Fruit fly (Drosophila melanogaster) whole organism, embryonic: ENCODE data around the gene CG4456.

ENCODE experiments used
- Adf1 ChIP-seq: fragments of 200-800 bp; sonication (Bioruptor generic); IDR thresholded peaks from 2 replicates; pipeline ENCODE4 v1.3.6; 2022; ENCODE audit warnings: missing biosample characterization, missing genetic modification characterization
- Antp ChIP-seq: fragments of 200-800 bp; sonication (Bioruptor generic); optimal IDR thresholded peaks from 3 replicates; lab custom pipeline; 2016; ENCODE audit warnings: missing biosample characterization, missing genetic modification characterization
- Bgb ChIP-seq: fragments of 200-800 bp; sonication (Bioruptor generic); IDR thresholded peaks from 2 replicates; pipeline ENCODE4 v1.3.6; 2022; ENCODE audit warnings: missing biosample characterization, missing genetic modification characterization; ENCODE audit not compliant: partially characterized antibody
- CG10366 ChIP-seq: fragments of 200-800 bp; sonication (Bioruptor generic); IDR thresholded peaks from 2 replicates; pipeline ENCODE4 v1.3.6; 2022; ENCODE audit warnings: missing biosample characterization, missing genetic modification characterization
- CG11398 ChIP-seq: fragments of 200-800 bp; sonication (Bioruptor generic); optimal IDR thresholded peaks from 2 replicates; lab custom pipeline; 2016; ENCODE audit warnings: missing biosample characterization, missing genetic modification characterization
- CG12299 ChIP-seq: fragments of 200-800 bp; sonication (Bioruptor generic); optimal IDR thresholded peaks from 2 replicates; lab custom pipeline; 2018; ENCODE audit warnings: missing biosample characterization, mild to moderate bottlenecking, missing genetic modification characterization
- CG12391 ChIP-seq: fragments of 200-800 bp; sonication (Bioruptor generic); optimal IDR thresholded peaks from 3 replicates; lab custom pipeline; 2018; ENCODE audit warnings: missing biosample characterization, mild to moderate bottlenecking, missing genetic modification characterization, moderate library complexity
- CG12659 ChIP-seq: fragments of 200-800 bp; sonication (Bioruptor generic); optimal IDR thresholded peaks from 3 replicates; lab custom pipeline; 2017; ENCODE audit warnings: mild to moderate bottlenecking, missing biosample characterization, missing genetic modification reagents, missing genetic modification characterization
- CG13424 ChIP-seq: fragments of 200-800 bp; sonication (Bioruptor generic); optimal IDR thresholded peaks from 2 replicates; lab custom pipeline; 2019; ENCODE audit warnings: missing biosample characterization, mild to moderate bottlenecking, missing genetic modification characterization, moderate library complexity
- CG13775 ChIP-seq: fragments of 200-800 bp; sonication (Bioruptor generic); optimal IDR thresholded peaks from 3 replicates; lab custom pipeline; 2017; ENCODE audit warnings: missing biosample characterization, mild to moderate bottlenecking, missing genetic modification characterization
- CG13894 ChIP-seq: fragments of 200-800 bp; sonication (Bioruptor generic); optimal IDR thresholded peaks from 3 replicates; lab custom pipeline; 2018; ENCODE audit warnings: missing biosample characterization, mild to moderate bottlenecking, missing genetic modification characterization, moderate library complexity
- CG15073 ChIP-seq: fragments of 200-800 bp; sonication (Bioruptor generic); optimal IDR thresholded peaks from 2 replicates; lab custom pipeline; 2016; ENCODE audit warnings: missing biosample characterization, missing genetic modification characterization
- CG1529 ChIP-seq: fragments of 200-800 bp; sonication (Bioruptor generic); optimal IDR thresholded peaks from 3 replicates; lab custom pipeline; 2018; ENCODE audit warnings: missing biosample characterization, missing genetic modification characterization
- CG1603 ChIP-seq: fragments of 200-800 bp; sonication (Bioruptor generic); optimal IDR thresholded peaks from 2 replicates; lab custom pipeline; 2019; ENCODE audit warnings: missing biosample characterization, mild to moderate bottlenecking, missing genetic modification characterization, moderate library complexity
- CG1647 ChIP-seq: fragments of 200-800 bp; sonication (Bioruptor generic); optimal IDR thresholded peaks from 3 replicates; lab custom pipeline; 2016; ENCODE audit warnings: missing biosample characterization, missing genetic modification characterization
- CG2202 ChIP-seq: fragments of 200-800 bp; sonication (Bioruptor generic); optimal IDR thresholded peaks from 2 replicates; lab custom pipeline; 2018; ENCODE audit warnings: missing biosample characterization, mild to moderate bottlenecking, missing genetic modification characterization
- CG32767 ChIP-seq: fragments of 200-800 bp; sonication (Bioruptor generic); IDR thresholded peaks from 2 replicates; pipeline ENCODE4 v1.3.6; 2022; ENCODE audit warnings: missing biosample characterization, missing genetic modification characterization
- CG3281 ChIP-seq: fragments of 200-800 bp; sonication (Bioruptor generic); optimal IDR thresholded peaks from 3 replicates; lab custom pipeline; 2017; ENCODE audit warnings: missing biosample characterization, mild to moderate bottlenecking, missing genetic modification characterization
- CG33557 ChIP-seq: fragments of 200-800 bp; sonication (Bioruptor generic); optimal IDR thresholded peaks from 2 replicates; lab custom pipeline; 2019; ENCODE audit warnings: missing biosample characterization, mild to moderate bottlenecking, missing genetic modification characterization, moderate library complexity
- CG3847 ChIP-seq: fragments of 200-800 bp; sonication (Bioruptor generic); IDR thresholded peaks from 2 replicates; pipeline ENCODE4 v1.3.6; 2022; ENCODE audit warnings: missing biosample characterization, missing genetic modification characterization
- CG4820 ChIP-seq: fragments of 200-800 bp; sonication (Bioruptor generic); optimal IDR thresholded peaks from 3 replicates; lab custom pipeline; 2016; ENCODE audit warnings: missing biosample characterization, missing genetic modification characterization
- CG7372 ChIP-seq: fragments of 200-800 bp; sonication (Bioruptor generic); IDR thresholded peaks from 2 replicates; pipeline ENCODE4 v1.3.6; 2022; ENCODE audit warnings: missing biosample characterization, missing genetic modification characterization
- CG7963 ChIP-seq: fragments of 200-800 bp; sonication (Bioruptor generic); IDR thresholded peaks from 3 replicates; pipeline ENCODE4 v1.3.6; 2022; ENCODE audit warnings: missing biosample characterization, missing genetic modification characterization; ENCODE audit not compliant: partially characterized antibody
- CG7987 ChIP-seq: fragments of 200-800 bp; sonication (Bioruptor generic); optimal IDR thresholded peaks from 2 replicates; lab custom pipeline; 2018; ENCODE audit warnings: missing biosample characterization, mild to moderate bottlenecking, missing genetic modification characterization, moderate library complexity
- CG8944 ChIP-seq: fragments of 200-800 bp; sonication (Bioruptor generic); optimal IDR thresholded peaks from 3 replicates; lab custom pipeline; 2016; ENCODE audit warnings: missing biosample characterization, missing genetic modification characterization
- CG9817 ChIP-seq: fragments of 200-800 bp; sonication (Bioruptor generic); optimal IDR thresholded peaks from 2 replicates; lab custom pipeline; 2018; ENCODE audit warnings: missing biosample characterization, mild to moderate bottlenecking, missing genetic modification characterization, moderate library complexity
- Dek ChIP-seq: fragments of 200-800 bp; sonication (Bioruptor generic); optimal IDR thresholded peaks from 3 replicates; lab custom pipeline; 2019; ENCODE audit warnings: missing biosample characterization, mild to moderate bottlenecking, missing genetic modification characterization, moderate library complexity
- Eip74EF ChIP-seq, 2 experiments: fragments of 200-800 bp in 1 of 2; fragments of >200 bp in 1 of 2; sonication (Bioruptor generic) in 1 of 2; optimal IDR thresholded peaks; 2 replicates each; lab custom pipeline; 2017 to 2019; ENCODE audit warnings: missing biosample characterization in 2 of 2, missing genetic modification characterization in 2 of 2, mild to moderate bottlenecking in 1 of 2, moderate library complexity in 1 of 2
- HHEX ChIP-seq: fragments of 200-800 bp; sonication (Bioruptor generic); optimal IDR thresholded peaks from 3 replicates; lab custom pipeline; 2017; ENCODE audit warnings: missing biosample characterization, mild to moderate bottlenecking, missing genetic modification characterization, missing genetic modification reagents
- Hand ChIP-seq: fragments of 200-800 bp; sonication (Bioruptor generic); optimal IDR thresholded peaks from 2 replicates; lab custom pipeline; 2017; ENCODE audit warnings: mild to moderate bottlenecking, missing biosample characterization, missing genetic modification reagents, missing genetic modification characterization
- Lpt ChIP-seq: fragments of >200 bp; optimal IDR thresholded peaks from 2 replicates; lab custom pipeline; 2018; ENCODE audit warnings: missing biosample characterization, missing genetic modification characterization
- Max ChIP-seq: fragments of 200-800 bp; sonication (Bioruptor generic); optimal IDR thresholded peaks from 2 replicates; lab custom pipeline; 2016; ENCODE audit warnings: missing biosample characterization, mild to moderate bottlenecking, missing genetic modification characterization
- Med ChIP-seq: fragments of 200-800 bp; sonication (Bioruptor generic); peaks from one replicate; lab custom pipeline; 2016; ENCODE audit warnings: missing biosample characterization, missing genetic modification characterization, mild to moderate bottlenecking, inconsistent platforms, moderate library complexity
- Sry-β ChIP-seq: fragments of 200-800 bp; sonication (Bioruptor generic); optimal IDR thresholded peaks from 2 replicates; lab custom pipeline; 2018; ENCODE audit warnings: missing biosample characterization, mild to moderate bottlenecking, missing genetic modification characterization, moderate library complexity
- Xbp1 ChIP-seq: fragments of 200-800 bp; sonication (Bioruptor generic); optimal IDR thresholded peaks from 3 replicates; lab custom pipeline; 2016; ENCODE audit warnings: missing biosample characterization, mild to moderate bottlenecking, missing genetic modification characterization
- abd-A ChIP-seq: fragments of 200-800 bp; sonication (Bioruptor generic); optimal IDR thresholded peaks from 3 replicates; lab custom pipeline; 2019; ENCODE audit warnings: missing biosample characterization, mild to moderate bottlenecking, missing genetic modification characterization, moderate library complexity
- al ChIP-seq: fragments of 200-800 bp; sonication (Bioruptor generic); IDR thresholded peaks from 2 replicates; pipeline ENCODE4 v1.3.6; 2022; ENCODE audit warnings: missing biosample characterization, missing genetic modification characterization
- dimm ChIP-seq: fragments of 200-800 bp; sonication (Bioruptor generic); IDR thresholded peaks from 2 replicates; pipeline ENCODE4 v1.3.6; 2022; ENCODE audit warnings: missing biosample characterization, missing genetic modification characterization
- dmrt99B ChIP-seq: fragments of 200-800 bp; sonication (Bioruptor generic); optimal IDR thresholded peaks from 2 replicates; lab custom pipeline; 2018; ENCODE audit warnings: missing biosample characterization, mild to moderate bottlenecking, missing genetic modification characterization, moderate library complexity
- grau ChIP-seq: fragments of 200-800 bp; optimal IDR thresholded peaks from 3 replicates; lab custom pipeline; 2019; ENCODE audit warnings: missing biosample characterization, mild to moderate bottlenecking, missing genetic modification characterization, moderate library complexity
- grn ChIP-seq: fragments of 200-800 bp; sonication (Bioruptor generic); optimal IDR thresholded peaks from 3 replicates; lab custom pipeline; 2017; ENCODE audit warnings: missing biosample characterization, missing genetic modification characterization
- hb ChIP-seq: fragments of 200-800 bp; sonication (Bioruptor generic); IDR thresholded peaks from 3 replicates; pipeline ENCODE4 v1.3.6; 2022; ENCODE audit warnings: missing biosample characterization, missing genetic modification characterization; ENCODE audit not compliant: partially characterized antibody
- ken ChIP-seq: fragments of 200-800 bp; sonication (Bioruptor generic); IDR thresholded peaks from 3 replicates; pipeline ENCODE4 v1.3.6; 2022; ENCODE audit warnings: missing biosample characterization, missing genetic modification characterization
- lov ChIP-seq, 2 experiments: fragments of 200-800 bp in 1 of 2; fragments of >200 bp in 1 of 2; sonication (Bioruptor generic) in 1 of 2; IDR thresholded peaks in 1 of 2; optimal IDR thresholded peaks in 1 of 2; 2 replicates in 1 of 2; 3 replicates in 1 of 2; pipeline versions ENCODE4 v1.3.6 to Lab custom; 2017 to 2022; ENCODE audit warnings: missing biosample characterization in 1 of 2, missing genetic modification characterization in 1 of 2
- onecut ChIP-seq: fragments of 200-800 bp; sonication (Bioruptor generic); IDR thresholded peaks from 2 replicates; pipeline ENCODE4 v1.3.6; 2022; ENCODE audit warnings: missing biosample characterization, missing genetic modification characterization
- tin ChIP-seq: fragments of 200-800 bp; sonication (Bioruptor generic); optimal IDR thresholded peaks from 3 replicates; lab custom pipeline; 2016; ENCODE audit warnings: missing biosample characterization, missing genetic modification characterization
- wdn ChIP-seq: fragments of 200-800 bp; sonication (Bioruptor generic); IDR thresholded peaks from 2 replicates; pipeline ENCODE4 v1.3.6; 2022; ENCODE audit warnings: missing biosample characterization, missing genetic modification characterization
- zen ChIP-seq: fragments of 200-800 bp; sonication (Bioruptor generic); optimal IDR thresholded peaks from 3 replicates; lab custom pipeline; 2018; ENCODE audit warnings: missing biosample characterization, mild to moderate bottlenecking, missing genetic modification characterization, moderate library complexity

Gene CG4456

dm6 chr3L:9402157-9402890, 29.8 kb downstream of the CG4456 start, which contains the start of gene eIF4E1 (continued):
- TF ChIP-seq CG13424 (tag; lab: Kevin White, UChicago) (no peak), onecut (GFP tag; lab: Robert Waterston, UW) (no peak), CG1529 (GFP tag; lab: Kevin White, UChicago) (no peak), tin (GFP tag; lab: Kevin White, UChicago) (no peak), abd-A (no peak), CG13775 (GFP tag; lab: Kevin White, UChicago) (peak; percentile 8), CG7372 (GFP tag; lab: Robert Waterston, UW) (no peak), CG15073 (GFP tag; lab: Kevin White, UChicago) (no peak), lov (optimal IDR thresholded peaks at IDR 0.05; lab: Kevin White, UChicago) (no peak), lov (GFP tag; IDR thresholded peaks at IDR 0.05; lab: Robert Waterston, UW) (no peak), Antp (GFP tag; lab: Kevin White, UChicago) (peak; percentile 24), CG4820 (GFP tag; lab: Kevin White, UChicago) (no peak), Dek (peak; percentile 1), HHEX (GFP tag; lab: Kevin White, UChicago) (no peak), al (no peak), CG12659 (GFP tag; lab: Kevin White, UChicago) (peak; percentile 77), dimm (GFP tag; lab: Robert Waterston, UW) (no peak), CG12299 (no peak), ken (GFP tag; lab: Robert Waterston, UW) (peak; percentile 27; the same call in 2 of the 3 replicates), CG1603 (tag; lab: Kevin White, UChicago) (peak; percentile 80), Adf1 (GFP tag; lab: Robert Waterston, UW) (0 out of 2 replicates have a peak, but pooled peaks have one; percentile 28), CG7987 (GFP tag; lab: Kevin White, UChicago) (peak; percentile 24), grn (peak; percentile 7), CG13894 (peak; percentile 31), zen (peak; percentile 30), CG2202 (tag; lab: Kevin White, UChicago) (no peak), CG11398 (GFP tag; lab: Kevin White, UChicago) (no peak), CG32767 (GFP tag; lab: Robert Waterston, UW) (no peak), CG3847 (GFP tag; lab: Robert Waterston, UW) (peak; percentile 75), wdn (no peak), dmrt99B (tag; lab: Kevin White, UChicago) (no peak), CG3281 (GFP tag; lab: Kevin White, UChicago) (peak; percentile 87), CG10366 (GFP tag; lab: Robert Waterston, UW) (no peak), CG33557 (GFP tag; lab: Kevin White, UChicago) (no peak), Max (GFP tag; lab: Kevin White, UChicago) (peak; percentile 60), grau (tag; lab: Kevin White, UChicago) (no peak), Eip74EF (GFP tag; optimal IDR thresholded peaks at IDR 0.05; lab: Kevin White, UChicago) (no peak), CG1647 (GFP tag; lab: Kevin White, UChicago) (no peak), CG7963 (GFP tag; lab: Robert Waterston, UW) (peak; percentile 67), Bgb (GFP tag; lab: Robert Waterston, UW) (peak; percentile 86), CG9817 (no peak), Sry-β (GFP tag; lab: Kevin White, UChicago) (no peak), CG8944 (GFP tag; lab: Kevin White, UChicago) (no peak), CG12391 (tag; lab: Kevin White, UChicago) (peak; percentile 38), hb (GFP tag; lab: Robert Waterston, UW) (0 out of 3 replicates have a peak, but pooled peaks have one; percentile 62), Xbp1 (peak; percentile 46), Med (GFP tag; lab: Kevin White, UChicago) (peak; percentile 74), Hand (GFP tag; lab: Kevin White, UChicago) (no peak), Lpt (no peak)
